Worm (Caenorhabditis elegans) whole organism, midembryonic: ENCODE data around the gene R04A9.6.

Source experiments
- T22C8.4 ChIP-seq: fragments of 200-800 bp; sonication (Bioruptor generic); IDR thresholded peaks from 2 replicates; pipeline ENCODE4 v1.3.6; 2022; ENCODE audit warnings: missing genetic modification characterization, missing compliant biosample characterization
- flt-1 ChIP-seq: fragments of 200-800 bp; sonication (Bioruptor generic); IDR thresholded peaks from 2 replicates; pipeline ENCODE4 v1.3.6; 2022; ENCODE audit warnings: missing genetic modification characterization, missing compliant biosample characterization
- klf-2 ChIP-seq: fragments of 200-800 bp; sonication (Bioruptor generic); conservative IDR thresholded peaks from 2 replicates; pipeline ENCODE4 v1.3.6; 2022; ENCODE audit warnings: missing genetic modification reagents, missing genetic modification characterization, missing compliant biosample characterization
- med-1 ChIP-seq: sonication (generic microtip); optimal IDR thresholded peaks from 2 replicates; lab custom pipeline; 2017; ENCODE audit warnings: missing genetic modification characterization, mild to moderate bottlenecking, missing compliant biosample characterization, antibody characterized with exemption, missing genetic modification reagents; ENCODE audit not compliant: insufficient read depth
- ztf-29 ChIP-seq: fragments of 200-800 bp; sonication (Bioruptor generic); IDR thresholded peaks from 2 replicates; pipeline ENCODE4 v1.3.6; 2022; ENCODE audit warnings: missing genetic modification reagents, missing genetic modification characterization, missing compliant biosample characterization

ce11 chrX:371761-372285 lies 25.5 kb upstream of the R04A9.6 start, which contains the start of gene nrde-3:
- TF ChIP-seq med-1 (GFP tag; lab: Kevin White, UChicago) (no peak), ztf-29 (GFP tag; lab: Robert Waterston, UW) (no peak), T22C8.4 (peak; percentile 54), klf-2 (GFP tag; lab: Robert Waterston, UW) (no peak), flt-1 (no peak)
